Worm (Caenorhabditis elegans) whole organism, young adult: ENCODE data around the gene nlp-43.
A peak's percentile ranks its signal among the peaks of the same experiment; 100 is the strongest.

Source experiments
- F10E7.11 ChIP-seq: sonication (generic microtip); optimal IDR thresholded peaks from 2 replicates; lab custom pipeline; 2017; ENCODE audit warnings: mild to moderate bottlenecking, missing genetic modification characterization, moderate library complexity, missing compliant biosample characterization
- Y56A3A.18 ChIP-seq: fragments of 200-800 bp; sonication (Bioruptor generic); IDR thresholded peaks from 2 replicates; pipeline ENCODE4 v1.3.6; 2022; ENCODE audit warnings: missing genetic modification reagents, missing genetic modification characterization, missing compliant biosample characterization
- Y67H2A.10 ChIP-seq: fragments of 200-800 bp; sonication (Bioruptor generic); conservative IDR thresholded peaks from 2 replicates; pipeline ENCODE4 v1.3.6; 2022; ENCODE audit warnings: missing genetic modification reagents, missing genetic modification characterization, missing compliant biosample characterization
- akir-1 ChIP-seq: fragments of 200-800 bp; sonication (Bioruptor generic); optimal IDR thresholded peaks from 2 replicates; lab custom pipeline; 2018; ENCODE audit warnings: mild to moderate bottlenecking, missing genetic modification characterization, moderate library complexity, missing compliant biosample characterization
- aptf-2 ChIP-seq: fragments of 200-800 bp; sonication (Bioruptor generic); conservative IDR thresholded peaks from 2 replicates; pipeline ENCODE4 v1.3.6; 2022; ENCODE audit warnings: missing genetic modification reagents, missing genetic modification characterization, missing compliant biosample characterization
- attf-6 ChIP-seq: fragments of 200-800 bp; sonication (Bioruptor generic); IDR thresholded peaks from 2 replicates; pipeline ENCODE4 v1.3.6; 2022; ENCODE audit warnings: missing genetic modification reagents, missing genetic modification characterization, missing compliant biosample characterization
- bed-1 ChIP-seq: fragments of 200-800 bp; sonication (Bioruptor generic); IDR thresholded peaks from 2 replicates; pipeline ENCODE4 v1.3.6; 2022; ENCODE audit warnings: missing genetic modification reagents, missing genetic modification characterization, missing compliant biosample characterization
- bed-2 ChIP-seq: fragments of 200-800 bp; sonication (Bioruptor generic); IDR thresholded peaks from 2 replicates; pipeline ENCODE4 v1.3.6; 2022; ENCODE audit warnings: missing genetic modification reagents, missing genetic modification characterization, missing compliant biosample characterization
- ceh-100 ChIP-seq: fragments of 200-800 bp; sonication (Bioruptor generic); IDR thresholded peaks from 2 replicates; pipeline ENCODE4 v1.3.6; 2022; ENCODE audit warnings: missing genetic modification reagents, missing genetic modification characterization, missing compliant biosample characterization
- ceh-58 ChIP-seq: fragments of 200-800 bp; sonication (Bioruptor generic); IDR thresholded peaks from 2 replicates; pipeline ENCODE4 v1.3.6; 2022; ENCODE audit warnings: missing genetic modification characterization, missing compliant biosample characterization
- ceh-79 ChIP-seq: sonication (generic microtip); optimal IDR thresholded peaks from 2 replicates; lab custom pipeline; 2017; ENCODE audit warnings: mild to moderate bottlenecking, missing genetic modification characterization, missing compliant biosample characterization
- chd-7 ChIP-seq: sonication (generic microtip); optimal IDR thresholded peaks from 2 replicates; lab custom pipeline; 2016; ENCODE audit warnings: mild to moderate bottlenecking, missing genetic modification characterization, moderate library complexity, missing compliant biosample characterization
- die-1 ChIP-seq: sonication (generic microtip); optimal IDR thresholded peaks from 2 replicates; lab custom pipeline; 2016; ENCODE audit warnings: missing genotype, mild to moderate bottlenecking, missing genetic modification characterization, missing compliant biosample characterization
- dpff-1 ChIP-seq: sonication (generic microtip); optimal IDR thresholded peaks from 2 replicates; lab custom pipeline; 2017; ENCODE audit warnings: mild to moderate bottlenecking, missing genetic modification characterization, missing compliant biosample characterization
- dpl-1 ChIP-seq: fragments of 150-350 bp; optimal IDR thresholded peaks from 2 replicates; lab custom pipeline; 2014; ENCODE audit warnings: missing biosample characterization, missing genetic modification reagents, missing genetic modification characterization
- egl-18 ChIP-seq: fragments of 200-800 bp; sonication (Bioruptor generic); IDR thresholded peaks from 2 replicates; pipeline ENCODE4 v1.3.6; 2022; ENCODE audit warnings: missing genetic modification reagents, missing genetic modification characterization, missing compliant biosample characterization
- ets-4 ChIP-seq: fragments of 200-800 bp; sonication (Bioruptor generic); optimal IDR thresholded peaks from 2 replicates; lab custom pipeline; 2018; ENCODE audit warnings: mild to moderate bottlenecking, missing genetic modification characterization, missing compliant biosample characterization
- gei-17 ChIP-seq: fragments of 200-800 bp; sonication (Bioruptor generic); optimal IDR thresholded peaks from 2 replicates; lab custom pipeline; 2018; ENCODE audit warnings: mild to moderate bottlenecking, missing genetic modification characterization, missing compliant biosample characterization
- hmg-1.2 ChIP-seq: fragments of 200-800 bp; sonication (Bioruptor generic); IDR thresholded peaks from 2 replicates; pipeline ENCODE4 v1.3.6; 2022; ENCODE audit warnings: missing genetic modification reagents, missing genetic modification characterization, missing compliant biosample characterization
- hrde-1 ChIP-seq: sonication (generic microtip); optimal IDR thresholded peaks from 2 replicates; lab custom pipeline; 2016; ENCODE audit warnings: missing genetic modification characterization, mild to moderate bottlenecking, missing compliant biosample characterization, moderate library complexity, missing genotype, missing genetic modification reagents, borderline replicate concordance
- lin-26 ChIP-seq: fragments of 200-800 bp; sonication (Bioruptor generic); IDR thresholded peaks from 2 replicates; pipeline ENCODE4 v1.3.6; 2022; ENCODE audit warnings: missing genetic modification reagents, missing genetic modification characterization, missing compliant biosample characterization
- madf-10 ChIP-seq: sonication (generic microtip); optimal IDR thresholded peaks from 2 replicates; lab custom pipeline; 2016; ENCODE audit warnings: mild to moderate bottlenecking, missing genetic modification characterization, missing compliant biosample characterization
- madf-3 ChIP-seq: fragments of 200-800 bp; sonication (Bioruptor generic); IDR thresholded peaks from 2 replicates; pipeline ENCODE4 v1.3.6; 2022; ENCODE audit warnings: missing genetic modification reagents, missing genetic modification characterization, missing compliant biosample characterization
- mes-4 ChIP-seq: sonication (generic microtip); optimal IDR thresholded peaks from 2 replicates; lab custom pipeline; 2016; ENCODE audit warnings: missing genotype, missing genetic modification characterization, missing compliant biosample characterization
- nfya-1 ChIP-seq: sonication (generic microtip); optimal IDR thresholded peaks from 2 replicates; lab custom pipeline; 2017; ENCODE audit warnings: antibody characterized with exemption, missing compliant biosample characterization, missing genetic modification characterization, borderline replicate concordance; ENCODE audit not compliant: insufficient read depth
- nhr-120 ChIP-seq: fragments of 200-800 bp; sonication (Bioruptor generic); IDR thresholded peaks from 2 replicates; pipeline ENCODE4 v1.3.6; 2022; ENCODE audit warnings: missing genetic modification characterization, missing compliant biosample characterization
- nhr-80 ChIP-seq: sonication (generic microtip); optimal IDR thresholded peaks from 2 replicates; lab custom pipeline; 2016; ENCODE audit warnings: missing genetic modification characterization, missing compliant biosample characterization
- nhr-90 ChIP-seq: sonication (generic microtip); optimal IDR thresholded peaks from 2 replicates; lab custom pipeline; 2016; ENCODE audit warnings: missing genotype, mild to moderate bottlenecking, missing genetic modification characterization, missing compliant biosample characterization
- rcor-1 ChIP-seq: fragments of 200-800 bp; sonication (Bioruptor generic); IDR thresholded peaks from 2 replicates; pipeline ENCODE4 v1.3.6; 2022; ENCODE audit warnings: missing genetic modification reagents, missing genetic modification characterization, missing compliant biosample characterization
- rec-8 ChIP-seq, 2 experiments: sonication (generic microtip); optimal IDR thresholded peaks; 2 replicates each; lab custom pipeline; 2016; ENCODE audit warnings: mild to moderate bottlenecking in 2 of 2, missing genetic modification characterization in 2 of 2, missing genetic modification reagents in 2 of 2, missing genotype in 2 of 2, missing biosample characterization in 1 of 2, missing compliant biosample characterization in 1 of 2, moderate library complexity in 1 of 2
- repo-1 ChIP-seq: sonication (generic microtip); optimal IDR thresholded peaks from 2 replicates; lab custom pipeline; 2017; ENCODE audit warnings: mild to moderate bottlenecking, missing genetic modification characterization, missing compliant biosample characterization
- snpc-1.1 ChIP-seq: sonication (generic microtip); optimal IDR thresholded peaks from 2 replicates; lab custom pipeline; 2017; ENCODE audit warnings: missing genetic modification characterization, mild to moderate bottlenecking, missing compliant biosample characterization, antibody characterized with exemption, moderate library complexity, missing genotype, missing genetic modification reagents; ENCODE audit not compliant: insufficient read depth
- snpc-4 ChIP-seq, 5 experiments: fragments of 150-350 bp in 1 of 5; sonication (generic microtip) in 4 of 5; optimal IDR thresholded peaks; 2 replicates each; lab custom pipeline; 2014 to 2018; ENCODE audit warnings: missing genetic modification characterization in 5 of 5, missing biosample characterization in 3 of 5, antibody characterized with exemption in 2 of 5, mild to moderate bottlenecking in 2 of 5, missing compliant biosample characterization in 2 of 5, missing genotype in 2 of 5, moderate library complexity in 2 of 5, missing genetic modification reagents in 1 of 5
- zim-3 ChIP-seq: sonication (generic microtip); optimal IDR thresholded peaks from 2 replicates; lab custom pipeline; 2017; ENCODE audit warnings: mild to moderate bottlenecking, missing genetic modification characterization, moderate library complexity, missing compliant biosample characterization
- ztf-18 ChIP-seq: sonication (generic microtip); optimal IDR thresholded peaks from 2 replicates; lab custom pipeline; 2016; ENCODE audit warnings: missing genotype, mild to moderate bottlenecking, missing genetic modification characterization, missing compliant biosample characterization
- ztf-25 ChIP-seq: fragments of 200-800 bp; sonication (Bioruptor generic); IDR thresholded peaks from 2 replicates; pipeline ENCODE4 v1.3.6; 2022; ENCODE audit warnings: missing genetic modification reagents, missing genetic modification characterization, missing compliant biosample characterization
- ztf-26 ChIP-seq: sonication (generic microtip); optimal IDR thresholded peaks from 2 replicates; lab custom pipeline; 2017; ENCODE audit warnings: missing genetic modification characterization, missing compliant biosample characterization
- ztf-28 ChIP-seq: fragments of 200-800 bp; sonication (Bioruptor generic); IDR thresholded peaks from 2 replicates; pipeline ENCODE4 v1.3.6; 2022; ENCODE audit warnings: missing genetic modification reagents, missing genetic modification characterization, missing compliant biosample characterization

The nlp-43 gene

ce11 chrIII:5036158-5036557 is 6.1 kb upstream of the nlp-43 start, which contains the start of gene C45G9.6:
TSS of gene C45G9.6 (plus strand) at chrIII:5036458.
- TF ChIP-seq die-1 (tag; lab: Kevin White, UChicago): no peak
- TF ChIP-seq snpc-1.1 (tag; lab: Kevin White, UChicago): no peak
- TF ChIP-seq nhr-120 (GFP tag; lab: Robert Waterston, UW): no peak
- no peak for TF ChIP-seq nhr-90
- no peak for TF ChIP-seq ztf-26 (tag; lab: Kevin White, UChicago)
- TF ChIP-seq F10E7.11 (tag; lab: Kevin White, UChicago): no peak
- TF ChIP-seq gei-17: no peak
- TF ChIP-seq dpl-1 (GFP tag; lab: Kevin White, UChicago): no peak
- TF ChIP-seq bed-2 (GFP tag; lab: Robert Waterston, UW): no peak
- TF ChIP-seq zim-3 (tag; lab: Kevin White, UChicago): no peak
- no peak for TF ChIP-seq ceh-58
- no peak for TF ChIP-seq ceh-79 (tag; lab: Kevin White, UChicago)
- no peak for TF ChIP-seq chd-7 (tag; lab: Kevin White, UChicago)
- no peak for TF ChIP-seq repo-1 (tag; lab: Kevin White, UChicago)
- TF ChIP-seq mes-4 (tag; lab: Kevin White, UChicago): no peak
- TF ChIP-seq hrde-1 (tag; lab: Kevin White, UChicago): no peak
- TF ChIP-seq Y56A3A.18: no peak
- TF ChIP-seq, all 124 proteins: peak for 0

ce11 chrIII:5044709-5045108 is 2.5 kb downstream of the nlp-43 start, which contains the start of gene C45G9.14:
TSS of gene C45G9.14 (plus strand) at chrIII:5045009.
- TF ChIP-seq madf-10 (no peak), ztf-25 (GFP tag; lab: Robert Waterston, UW) (no peak), F10E7.11 (tag; lab: Kevin White, UChicago) (no peak), bed-1 (GFP tag; lab: Robert Waterston, UW) (no peak), rec-8 (tag; optimal IDR thresholded peaks at IDR 0.05; lab: Kevin White, UChicago) (no peak), ceh-100 (GFP tag; lab: Robert Waterston, UW) (no peak)

- TF ChIP-seq F10E7.11 (tag; lab: Kevin White, UChicago) (no peak), snpc-4 (GFP tag; optimal IDR thresholded peaks at IDR 0.05; lab: Kevin White, UChicago) (no peak), snpc-4 (tag; optimal IDR thresholded peaks at IDR 0.05; lab: Kevin White, UChicago) (peak in 1 of 4 experiments; percentile 49), Y67H2A.10 (GFP tag; lab: Robert Waterston, UW) (no peak), ztf-18 (tag; lab: Kevin White, UChicago) (no peak), ets-4 (peak; percentile 36), hmg-1.2 (GFP tag; lab: Robert Waterston, UW) (peak; percentile 20; the same call in 1 of the 2 replicates), nfya-1 (tag; lab: Kevin White, UChicago) (no peak), chd-7 (tag; lab: Kevin White, UChicago) (no peak), attf-6 (GFP tag; lab: Robert Waterston, UW) (no peak), dpff-1 (tag; lab: Kevin White, UChicago) (no peak), ztf-28 (GFP tag; lab: Robert Waterston, UW) (no peak), madf-3 (no peak), egl-18 (GFP tag; lab: Robert Waterston, UW) (no peak), rcor-1 (GFP tag; lab: Robert Waterston, UW) (no peak), bed-1 (GFP tag; lab: Robert Waterston, UW) (no peak), aptf-2 (no peak), nhr-80 (tag; lab: Kevin White, UChicago) (peak; percentile 90), lin-26 (GFP tag; lab: Robert Waterston, UW) (no peak), akir-1 (GFP tag; lab: Kevin White, UChicago) (no peak)
Measured at ce11 chrIII:5047175-5047574, 5.0 kb downstream of the nlp-43 start, which contains the start of gene txbp-3. TSS of gene txbp-3 (minus strand) at chrIII:5047459.
